Worm (Caenorhabditis elegans): ENCODE measurements around the gene C05C10.7.

The C05C10.7 gene

DNA sequence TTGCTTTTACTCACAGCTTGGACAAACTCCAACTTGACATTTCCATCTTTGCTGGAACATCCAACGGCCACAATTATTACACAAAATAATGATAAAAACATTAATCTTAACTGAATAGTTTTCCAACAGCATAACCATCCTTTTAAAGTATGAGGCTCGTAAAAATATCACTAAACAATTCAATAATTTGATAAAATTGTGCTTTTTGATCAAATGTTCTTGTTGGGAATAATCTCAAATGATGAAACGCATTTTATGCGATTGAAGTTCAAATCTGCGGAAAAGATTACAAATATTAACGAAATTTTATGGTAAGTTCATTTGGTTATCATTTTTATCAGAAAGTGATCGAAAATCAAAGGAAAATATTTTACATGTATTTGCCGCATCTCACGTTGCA is 18.3 kb downstream of the C05C10.7 start, which contains the start of gene pho-10:
Gene pho-10, minus strand, starts transcription at position 101 of the 400 bp plus-strand sequence.
- TF ChIP-seq ztf-4 (tag; optimal IDR thresholded peaks at IDR 0.05) (no peak), blmp-1 (tag; optimal IDR thresholded peaks at IDR 0.05; ENCODE audit: insufficient read depth) (no peak), ceh-82 (tag; optimal IDR thresholded peaks at IDR 0.05) (no peak), mab-5 (tag; optimal IDR thresholded peaks at IDR 0.05) (no peak)

DNA sequence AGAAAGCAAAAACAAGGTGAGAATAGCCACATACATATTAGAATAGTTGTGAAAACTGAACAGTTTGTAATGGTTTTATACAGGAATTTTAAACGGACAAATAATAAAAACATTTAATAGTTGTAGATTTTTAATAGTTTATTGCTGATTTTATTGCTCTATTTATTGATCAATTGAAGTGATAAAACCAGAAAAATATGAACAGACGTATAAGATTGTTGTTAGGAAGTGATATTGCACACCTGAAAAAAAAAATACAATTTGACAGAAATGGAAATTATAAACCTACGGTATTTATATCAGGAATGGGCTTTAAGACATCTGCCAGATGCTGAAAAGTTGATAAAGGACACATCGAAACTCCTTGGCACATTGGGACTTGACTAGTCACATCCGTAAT is 20.9 kb downstream of the C05C10.7 start, which contains the start of gene C05C10.8:
Gene C05C10.8, minus strand, starts transcription at position 101 of the 400 bp plus-strand sequence.
- TF ChIP-seq sma-3 (GFP tag; optimal IDR thresholded peaks at IDR 0.05) (no peak), unc-55 (GFP tag; optimal IDR thresholded peaks at IDR 0.05) (no peak), nhr-25 (tag; optimal IDR thresholded peaks at IDR 0.05) (no peak), snpc-4 (tag; optimal IDR thresholded peaks at IDR 0.05) (no peak), unc-62 (GFP tag; optimal IDR thresholded peaks at IDR 0.05) (no peak), nhr-11 (tag; optimal IDR thresholded peaks at IDR 0.05) (no peak), alr-1 (tag; optimal IDR thresholded peaks at IDR 0.05) (no peak), ztf-11 (tag; optimal IDR thresholded peaks at IDR 0.05) (no peak), skn-1 (tag; optimal IDR thresholded peaks at IDR 0.05) (no peak), zag-1 (tag; optimal IDR thresholded peaks at IDR 0.05) (no peak), elt-1 (tag; optimal IDR thresholded peaks at IDR 0.05) (no peak), elt-3 (tag; optimal IDR thresholded peaks at IDR 0.05) (no peak), aly-2 (tag; optimal IDR thresholded peaks at IDR 0.05) (no peak), sma-9 (GFP tag; optimal IDR thresholded peaks at IDR 0.05) (no peak), sma-9 (tag; optimal IDR thresholded peaks at IDR 0.05) (no peak), mbf-1 (tag; optimal IDR thresholded peaks at IDR 0.05) (no peak), lin-11 (tag; optimal IDR thresholded peaks at IDR 0.05) (no peak), Y55F3AM.14 (GFP tag; optimal IDR thresholded peaks at IDR 0.05) (no peak)

DNA sequence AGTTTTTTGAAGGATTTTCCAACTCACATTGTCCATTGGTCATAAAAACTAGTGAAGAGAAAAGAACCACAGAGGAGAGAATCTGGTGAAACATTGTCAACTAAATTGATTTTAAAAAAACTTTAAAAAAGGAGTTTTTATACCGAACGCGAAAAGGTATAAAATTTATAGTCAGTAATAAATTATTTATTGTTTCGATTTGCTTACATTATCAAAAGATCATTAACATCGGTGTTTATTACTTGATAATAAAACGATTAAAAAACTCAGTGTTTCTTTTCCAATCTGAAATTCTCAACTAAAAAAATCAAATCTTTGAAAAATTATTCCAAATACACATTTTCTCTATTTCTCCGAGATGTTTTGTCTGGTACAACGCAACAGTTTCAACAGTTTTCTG is 22.6 kb downstream of the C05C10.7 start, which contains the start of gene F26C11.4:
Gene F26C11.4, minus strand, starts transcription at position 101 of the 400 bp plus-strand sequence.
- TF ChIP-seq sma-3 (GFP tag; optimal IDR thresholded peaks at IDR 0.05) (no peak), nhr-12 (tag; optimal IDR thresholded peaks at IDR 0.05) (no peak), mab-5 (tag; optimal IDR thresholded peaks at IDR 0.05) (no peak), lin-13 (GFP tag; optimal IDR thresholded peaks at IDR 0.05) (no peak), ceh-82 (tag; optimal IDR thresholded peaks at IDR 0.05) (no peak), egl-27 (tag; optimal IDR thresholded peaks at IDR 0.05) (no peak), mdl-1 (tag; optimal IDR thresholded peaks at IDR 0.05) (no peak), nhr-10 (tag; optimal IDR thresholded peaks at IDR 0.05) (no peak), nhr-129 (tag; optimal IDR thresholded peaks at IDR 0.05) (no peak), sem-4 (tag; optimal IDR thresholded peaks at IDR 0.05) (no peak), aly-2 (tag; optimal IDR thresholded peaks at IDR 0.05) (no peak)

DNA sequence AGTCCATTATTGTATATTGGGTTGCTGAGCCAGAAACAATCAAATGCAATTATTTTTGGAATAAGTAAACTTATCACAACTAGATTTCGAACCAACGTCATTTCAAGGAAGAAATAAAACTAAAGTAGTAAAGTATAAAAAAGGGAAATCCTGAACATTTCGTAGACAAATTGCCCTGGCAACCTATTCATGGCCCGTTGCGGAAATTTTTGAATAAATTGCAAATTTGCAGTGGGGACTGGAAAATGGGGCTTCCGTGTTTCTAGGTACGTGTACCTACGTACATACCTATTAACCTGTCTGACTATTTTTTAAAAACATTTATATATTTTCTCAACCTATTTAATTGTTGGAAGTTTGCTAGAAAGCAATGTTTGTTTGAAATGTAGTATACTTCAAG is 23.8 kb downstream of the C05C10.7 start, which contains the start of gene F26C11.3:
Gene F26C11.3, minus strand, starts transcription at position 101 of the 400 bp plus-strand sequence.
- TF ChIP-seq ztf-4 (tag; optimal IDR thresholded peaks at IDR 0.05) (no peak), skn-1 (tag; optimal IDR thresholded peaks at IDR 0.05) (no peak), unc-62 (GFP tag; optimal IDR thresholded peaks at IDR 0.05) (no peak), nhr-10 (tag; optimal IDR thresholded peaks at IDR 0.05) (no peak), zag-1 (tag; optimal IDR thresholded peaks at IDR 0.05) (no peak), ZK546.5 (tag; optimal IDR thresholded peaks at IDR 0.05) (no peak), gmeb-1 (tag; optimal IDR thresholded peaks at IDR 0.05) (no peak), lin-13 (GFP tag; optimal IDR thresholded peaks at IDR 0.05) (no peak), sma-9 (GFP tag; optimal IDR thresholded peaks at IDR 0.05) (no peak), sma-9 (tag; optimal IDR thresholded peaks at IDR 0.05) (no peak), R02D3.7 (tag; optimal IDR thresholded peaks at IDR 0.05) (no peak), ceh-16 (tag; optimal IDR thresholded peaks at IDR 0.05) (no peak), nhr-6 (tag; optimal IDR thresholded peaks at IDR 0.05) (no peak), blmp-1 (tag; optimal IDR thresholded peaks at IDR 0.05; ENCODE audit: insufficient read depth) (no peak), C34F6.9 (tag; optimal IDR thresholded peaks at IDR 0.05) (no peak), nhr-25 (tag; optimal IDR thresholded peaks at IDR 0.05) (no peak), unc-39 (tag; optimal IDR thresholded peaks at IDR 0.05) (no peak)

DNA sequence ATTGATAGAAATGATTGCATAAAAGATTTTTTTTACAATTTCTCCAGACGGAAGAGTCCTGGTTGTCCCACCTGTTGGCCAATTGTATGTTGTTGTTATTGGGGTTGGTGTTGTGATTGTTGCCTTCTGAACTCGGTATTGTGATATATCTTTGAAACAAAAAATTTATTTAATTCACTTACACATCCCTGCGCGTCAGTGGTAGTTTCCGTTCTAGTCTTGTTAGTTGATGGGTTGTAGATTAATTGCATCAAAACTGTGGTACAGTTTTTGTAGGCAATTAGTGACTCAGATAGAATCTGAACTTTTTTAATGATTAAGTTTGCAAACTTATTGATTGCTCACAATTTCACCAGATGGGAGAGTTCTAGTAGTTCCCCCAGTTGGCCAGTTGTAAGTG is 34.3 kb downstream of the C05C10.7 start:
- TF ChIP-seq Y55F3AM.14 (GFP tag; optimal IDR thresholded peaks at IDR 0.05) (no peak), nhr-25 (tag; optimal IDR thresholded peaks at IDR 0.05) (no peak), ZK546.5 (tag; optimal IDR thresholded peaks at IDR 0.05) (no peak), lin-39 (tag; optimal IDR thresholded peaks at IDR 0.05) (no peak), sma-3 (GFP tag; optimal IDR thresholded peaks at IDR 0.05) (no peak), R02D3.7 (tag; optimal IDR thresholded peaks at IDR 0.05) (no peak), crh-2 (tag; optimal IDR thresholded peaks at IDR 0.05) (no peak), fos-1 (tag; optimal IDR thresholded peaks at IDR 0.05) (no peak), snpc-4 (tag; optimal IDR thresholded peaks at IDR 0.05) (no peak), ama-1 (optimal IDR thresholded peaks at IDR 0.05) (no peak), gmeb-1 (tag; optimal IDR thresholded peaks at IDR 0.05) (no peak), nhr-23 (tag; optimal IDR thresholded peaks at IDR 0.05) (no peak), aly-2 (tag; optimal IDR thresholded peaks at IDR 0.05) (no peak), nhr-12 (tag; optimal IDR thresholded peaks at IDR 0.05) (no peak), elt-1 (tag; optimal IDR thresholded peaks at IDR 0.05) (no peak), ceh-82 (tag; optimal IDR thresholded peaks at IDR 0.05) (no peak)
